Worm (Caenorhabditis elegans) whole organism, early embryonic: ENCODE results near the gene srw-133.

Experiments
- F13C5.2 ChIP-seq: sonication (generic microtip); optimal IDR thresholded peaks from 2 replicates; lab custom pipeline; 2017; ENCODE audit warnings: mild to moderate bottlenecking, missing genetic modification characterization, inconsistent platforms, missing compliant biosample characterization
- pes-1 ChIP-seq: fragments of 200-800 bp; sonication (Bioruptor generic); IDR thresholded peaks from 2 replicates; pipeline ENCODE4 v1.3.6; 2022; ENCODE audit warnings: missing genetic modification reagents, missing genetic modification characterization, missing compliant biosample characterization

DNA sequence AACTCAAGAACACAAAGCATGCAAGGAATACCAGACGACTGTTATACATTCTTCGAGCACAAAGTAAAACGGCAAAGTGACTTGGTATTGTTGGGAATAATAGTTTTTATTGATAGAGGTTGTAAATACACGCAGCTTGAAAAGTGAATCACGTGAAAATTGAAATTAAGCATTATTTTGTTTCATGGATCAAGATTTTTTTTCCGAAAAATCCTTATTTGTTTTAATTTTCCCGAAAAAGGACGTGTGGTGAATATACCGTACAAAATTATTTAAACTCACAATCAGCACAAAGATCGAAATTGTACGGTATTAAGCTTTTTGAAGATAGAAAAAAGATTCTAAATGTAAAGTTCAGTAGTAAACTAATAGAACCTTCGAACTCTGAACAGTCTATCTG, 4.7 kb downstream of the srw-133 start, which contains the start of gene clc-18:
- no peak for TF ChIP-seq F13C5.2 (tag; lab: Kevin White, UChicago)
- no peak for TF ChIP-seq pes-1 (GFP tag; lab: Robert Waterston, UW)
